Fruit fly (Drosophila melanogaster) whole organism, embryonic: ENCODE data around the gene CG12194.

Experiments used
- Atf-2 ChIP-seq: fragments of 200-800 bp; sonication (Bioruptor generic); optimal IDR thresholded peaks from 2 replicates; lab custom pipeline; 2016; ENCODE audit warnings: missing biosample characterization, missing genetic modification characterization
- BtbVII ChIP-seq: fragments of 200-800 bp; sonication (Bioruptor generic); optimal IDR thresholded peaks from 3 replicates; lab custom pipeline; 2017; ENCODE audit warnings: missing biosample characterization, mild to moderate bottlenecking, missing genetic modification characterization
- CG11695 ChIP-seq: fragments of 200-800 bp; sonication (Bioruptor generic); IDR thresholded peaks from 3 replicates; pipeline ENCODE4 v1.3.6; 2022; ENCODE audit warnings: missing biosample characterization, missing genetic modification characterization
- CG1603 ChIP-seq: fragments of 200-800 bp; sonication (Bioruptor generic); optimal IDR thresholded peaks from 2 replicates; lab custom pipeline; 2019; ENCODE audit warnings: missing biosample characterization, mild to moderate bottlenecking, missing genetic modification characterization, moderate library complexity
- CG16863 ChIP-seq: fragments of 200-800 bp; sonication (Bioruptor generic); optimal IDR thresholded peaks from 3 replicates; lab custom pipeline; 2016; ENCODE audit warnings: missing biosample characterization, missing genetic modification characterization
- CG2129 ChIP-seq: fragments of 200-800 bp; sonication (Bioruptor generic); IDR thresholded peaks from 2 replicates; pipeline ENCODE4 v1.3.6; 2022; ENCODE audit warnings: missing biosample characterization, missing genetic modification characterization; ENCODE audit not compliant: partially characterized antibody
- CG2199 ChIP-seq: fragments of 200-800 bp; sonication (Bioruptor generic); IDR thresholded peaks from 3 replicates; pipeline ENCODE4 v1.3.6; 2022; ENCODE audit warnings: missing biosample characterization, missing genetic modification characterization
- CG31365 ChIP-seq: fragments of 200-800 bp; sonication (Bioruptor generic); optimal IDR thresholded peaks from 2 replicates; lab custom pipeline; 2018; ENCODE audit warnings: missing biosample characterization, mild to moderate bottlenecking, missing genetic modification characterization
- CG32772 ChIP-seq: fragments of 200-800 bp; sonication (Bioruptor generic); IDR thresholded peaks from 2 replicates; pipeline ENCODE4 v1.3.6; 2022; ENCODE audit warnings: missing biosample characterization, missing genetic modification characterization
- CG33557 ChIP-seq: fragments of 200-800 bp; sonication (Bioruptor generic); optimal IDR thresholded peaks from 2 replicates; lab custom pipeline; 2019; ENCODE audit warnings: missing biosample characterization, mild to moderate bottlenecking, missing genetic modification characterization, moderate library complexity
- CG34224 ChIP-seq: fragments of 200-800 bp; sonication (Bioruptor generic); IDR thresholded peaks from 3 replicates; pipeline ENCODE4 v1.3.6; 2022; ENCODE audit warnings: missing biosample characterization, missing genetic modification characterization; ENCODE audit not compliant: partially characterized antibody
- CG43689 ChIP-seq: fragments of 200-800 bp; sonication (Bioruptor generic); IDR thresholded peaks from 2 replicates; pipeline ENCODE4 v1.3.6; 2022; ENCODE audit warnings: missing biosample characterization, missing genetic modification characterization
- CG7271 ChIP-seq: fragments of 200-800 bp; sonication (Bioruptor generic); optimal IDR thresholded peaks from 2 replicates; lab custom pipeline; 2018; ENCODE audit warnings: missing biosample characterization, mild to moderate bottlenecking, missing genetic modification characterization, moderate library complexity
- CG7357 ChIP-seq: fragments of 200-800 bp; sonication (Bioruptor generic); IDR thresholded peaks from 3 replicates; pipeline ENCODE4 v1.3.6; 2022; ENCODE audit warnings: missing biosample characterization, missing genetic modification characterization
- CG8359 ChIP-seq: fragments of 200-800 bp; sonication (Bioruptor generic); optimal IDR thresholded peaks from 2 replicates; lab custom pipeline; 2017; ENCODE audit warnings: missing biosample characterization, mild to moderate bottlenecking, missing genetic modification characterization, borderline replicate concordance
- CG9609 ChIP-seq: fragments of 200-800 bp; sonication (Bioruptor generic); optimal IDR thresholded peaks from 3 replicates; lab custom pipeline; 2016; ENCODE audit warnings: missing biosample characterization, missing genetic modification characterization
- CG9932 ChIP-seq: fragments of 200-800 bp; sonication (Bioruptor generic); IDR thresholded peaks from 2 replicates; pipeline ENCODE4 v1.3.6; 2022; ENCODE audit warnings: missing biosample characterization, missing genetic modification characterization
- Dip3 ChIP-seq: fragments of 200-800 bp; sonication (Bioruptor generic); optimal IDR thresholded peaks from 3 replicates; lab custom pipeline; 2016; ENCODE audit warnings: missing biosample characterization, missing genetic modification characterization
- Dll ChIP-seq: fragments of 200-800 bp; sonication (Bioruptor generic); IDR thresholded peaks from 4 replicates; pipeline ENCODE4 v1.3.6; 2022; ENCODE audit warnings: missing biosample characterization, missing genetic modification characterization; ENCODE audit not compliant: partially characterized antibody
- E2f2 ChIP-seq: fragments of 200-800 bp; sonication (Bioruptor generic); IDR thresholded peaks from 2 replicates; pipeline ENCODE4 v1.3.6; 2022; ENCODE audit warnings: missing biosample characterization, missing genetic modification characterization
- Ets97D ChIP-seq: fragments of 200-800 bp; sonication (Bioruptor generic); optimal IDR thresholded peaks from 3 replicates; lab custom pipeline; 2016; ENCODE audit warnings: missing biosample characterization, missing genetic modification characterization
- Hmr ChIP-seq: fragments of 200-800 bp; sonication (Bioruptor generic); optimal IDR thresholded peaks from 3 replicates; lab custom pipeline; 2017; ENCODE audit warnings: mild to moderate bottlenecking, missing biosample characterization, missing genetic modification reagents, missing genetic modification characterization
- Hr78 ChIP-seq, 2 experiments: fragments of 200-800 bp in 1 of 2; fragments of >200 bp in 1 of 2; sonication (Bioruptor generic) in 1 of 2; optimal IDR thresholded peaks; 2 replicates each; lab custom pipeline; 2017 to 2019; ENCODE audit warnings: missing biosample characterization in 2 of 2, missing genetic modification characterization in 2 of 2, mild to moderate bottlenecking in 1 of 2, moderate library complexity in 1 of 2
- Lpt ChIP-seq: fragments of >200 bp; optimal IDR thresholded peaks from 2 replicates; lab custom pipeline; 2018; ENCODE audit warnings: missing biosample characterization, missing genetic modification characterization
- Mad ChIP-seq: fragments of 200-800 bp; sonication (Bioruptor generic); optimal IDR thresholded peaks from 2 replicates; lab custom pipeline; 2016; ENCODE audit warnings: missing biosample characterization, missing genetic modification characterization
- Mrtf ChIP-seq: fragments of 200-800 bp; sonication (Bioruptor generic); IDR thresholded peaks from 3 replicates; pipeline ENCODE4 v1.3.6; 2022; ENCODE audit warnings: missing biosample characterization, missing genetic modification characterization
- NC2α ChIP-seq: fragments of 200-800 bp; sonication (Bioruptor generic); optimal IDR thresholded peaks from 2 replicates; lab custom pipeline; 2016; ENCODE audit warnings: missing biosample characterization, missing genetic modification characterization
- Ptx1 ChIP-seq: fragments of 200-800 bp; sonication (Bioruptor generic); IDR thresholded peaks from 2 replicates; pipeline ENCODE4 v1.3.6; 2022; ENCODE audit warnings: missing biosample characterization, missing genetic modification characterization
- Sox100B ChIP-seq: fragments of 200-800 bp; sonication (Bioruptor generic); optimal IDR thresholded peaks from 3 replicates; lab custom pipeline; 2018; ENCODE audit warnings: missing biosample characterization, mild to moderate bottlenecking, missing genetic modification characterization
- Ssrp ChIP-seq: fragments of 200-800 bp; sonication (Bioruptor generic); optimal IDR thresholded peaks from 2 replicates; lab custom pipeline; 2018; ENCODE audit warnings: missing biosample characterization, mild to moderate bottlenecking, missing genetic modification characterization, moderate library complexity
- Stat92E ChIP-seq, 3 experiments: fragments of >200 bp in 2 of 3; fragments of 200-800 bp in 1 of 3; sonication (Bioruptor generic) in 1 of 3; optimal IDR thresholded peaks; 2 replicates each; lab custom pipeline; 2017 to 2019; ENCODE audit warnings: missing biosample characterization in 3 of 3, missing genetic modification characterization in 3 of 3, mild to moderate bottlenecking in 1 of 3, moderate library complexity in 1 of 3
- ab ChIP-seq: fragments of 200-800 bp; sonication (Bioruptor generic); optimal IDR thresholded peaks from 2 replicates; lab custom pipeline; 2016; ENCODE audit warnings: missing biosample characterization, missing genetic modification characterization
- cato ChIP-seq: fragments of 200-800 bp; sonication (Bioruptor generic); optimal IDR thresholded peaks from 2 replicates; lab custom pipeline; 2016; ENCODE audit warnings: missing biosample characterization, missing genetic modification characterization, borderline replicate concordance
- crp ChIP-seq, 2 experiments: fragments of 200-800 bp; sonication (Bioruptor generic); optimal IDR thresholded peaks; 2 replicates in 1 of 2; 3 replicates in 1 of 2; lab custom pipeline; 2017; ENCODE audit warnings: missing biosample characterization in 2 of 2, missing genetic modification characterization in 2 of 2, mild to moderate bottlenecking in 1 of 2, moderate library complexity in 1 of 2
- dm ChIP-seq: fragments of 200-800 bp; sonication (Bioruptor generic); optimal IDR thresholded peaks from 3 replicates; lab custom pipeline; 2016; ENCODE audit warnings: missing biosample characterization, missing genetic modification characterization
- esg ChIP-seq: fragments of 200-800 bp; sonication (Bioruptor generic); conservative IDR thresholded peaks from 2 replicates; pipeline ENCODE4 v1.3.6; 2022; ENCODE audit warnings: missing biosample characterization, missing genetic modification characterization
- gce ChIP-seq: fragments of 200-800 bp; sonication (Bioruptor generic); IDR thresholded peaks from 3 replicates; pipeline ENCODE4 v1.3.6; 2022; ENCODE audit warnings: missing biosample characterization, missing genetic modification characterization
- kah ChIP-seq: fragments of 200-800 bp; sonication (Bioruptor generic); optimal IDR thresholded peaks from 2 replicates; lab custom pipeline; 2018; ENCODE audit warnings: missing biosample characterization, mild to moderate bottlenecking, missing genetic modification characterization
- lbe ChIP-seq: fragments of 200-800 bp; sonication (Bioruptor generic); optimal IDR thresholded peaks from 2 replicates; lab custom pipeline; 2016; ENCODE audit warnings: missing biosample characterization, mild to moderate bottlenecking, missing genetic modification characterization
- maf-S ChIP-seq: fragments of 200-800 bp; sonication (Bioruptor generic); optimal IDR thresholded peaks from 2 replicates; lab custom pipeline; 2016; ENCODE audit warnings: missing biosample characterization, missing genetic modification characterization
- nerfin-1 ChIP-seq: fragments of 200-800 bp; sonication (Bioruptor generic); optimal IDR thresholded peaks from 3 replicates; lab custom pipeline; 2019; ENCODE audit warnings: missing biosample characterization, mild to moderate bottlenecking, missing genetic modification characterization, moderate library complexity
- nmo ChIP-seq: fragments of 200-800 bp; sonication (Bioruptor generic); optimal IDR thresholded peaks from 2 replicates; lab custom pipeline; 2018; ENCODE audit warnings: missing biosample characterization, mild to moderate bottlenecking, missing genetic modification characterization, moderate library complexity
- nom ChIP-seq: fragments of 200-800 bp; sonication (Bioruptor generic); optimal IDR thresholded peaks from 2 replicates; lab custom pipeline; 2017; ENCODE audit warnings: missing biosample characterization, missing genetic modification characterization, mild to moderate bottlenecking, moderate library complexity, missing genetic modification reagents
- onecut ChIP-seq: fragments of 200-800 bp; sonication (Bioruptor generic); IDR thresholded peaks from 2 replicates; pipeline ENCODE4 v1.3.6; 2022; ENCODE audit warnings: missing biosample characterization, missing genetic modification characterization
- pho ChIP-seq: fragments of 200-800 bp; sonication (Bioruptor generic); optimal IDR thresholded peaks from 2 replicates; lab custom pipeline; 2016; ENCODE audit warnings: missing biosample characterization, missing genetic modification characterization
- sc ChIP-seq, 3 experiments: fragments of >200 bp in 2 of 3; fragments of 200-800 bp in 1 of 3; sonication (Bioruptor generic) in 1 of 3; optimal IDR thresholded peaks; 2 replicates in 2 of 3; 3 replicates in 1 of 3; lab custom pipeline; 2017; ENCODE audit warnings: mild to moderate bottlenecking in 1 of 3, missing biosample characterization in 1 of 3, missing genetic modification characterization in 1 of 3, missing genetic modification reagents in 1 of 3
- sd ChIP-seq: fragments of 200-800 bp; sonication (Bioruptor generic); optimal IDR thresholded peaks from 3 replicates; lab custom pipeline; 2018; ENCODE audit warnings: missing biosample characterization, mild to moderate bottlenecking, missing genetic modification characterization, moderate library complexity
- ssp ChIP-seq: fragments of 200-800 bp; sonication (Bioruptor generic); IDR thresholded peaks from 2 replicates; pipeline ENCODE4 v1.3.6; 2022; ENCODE audit warnings: missing biosample characterization, missing genetic modification characterization
- stwl ChIP-seq: fragments of 200-800 bp; sonication (Bioruptor generic); optimal IDR thresholded peaks from 3 replicates; lab custom pipeline; 2018; ENCODE audit warnings: missing biosample characterization, mild to moderate bottlenecking, missing genetic modification characterization, moderate library complexity
- tgo ChIP-seq: fragments of 200-800 bp; sonication (Bioruptor generic); IDR thresholded peaks from 3 replicates; pipeline ENCODE4 v1.3.6; 2022; ENCODE audit warnings: missing biosample characterization, missing genetic modification characterization

CG12194 gene

dm6 chr2L:4856118-4856517 lies 18.0 kb downstream of the CG12194 start (continued):
- TF ChIP-seq E2f2 (GFP tag; lab: Robert Waterston, UW), result peak; percentile 38; the same call in 1 of the 2 replicates
- no peak for TF ChIP-seq maf-S (GFP tag; lab: Kevin White, UChicago)
- no peak for TF ChIP-seq dm (GFP tag; lab: Kevin White, UChicago)
- no peak for TF ChIP-seq Hr78 (GFP tag; optimal IDR thresholded peaks at IDR 0.05; lab: Kevin White, UChicago)
- TF ChIP-seq CG33557 (GFP tag; lab: Kevin White, UChicago), result no peak
- TF ChIP-seq stwl (tag; lab: Kevin White, UChicago), result no peak
- TF ChIP-seq CG32772 (GFP tag; lab: Robert Waterston, UW), result peak; percentile 64; the same call in 1 of the 2 replicates
- TF ChIP-seq nerfin-1 (tag; lab: Kevin White, UChicago), result peak; percentile 44
- TF ChIP-seq Ptx1 (GFP tag; lab: Robert Waterston, UW), result peak; percentile 53
- TF ChIP-seq CG2199 (GFP tag; lab: Robert Waterston, UW), result no peak
- TF ChIP-seq nom, result no peak
- peak; percentile 52; the same call in 1 of the 2 replicates for TF ChIP-seq CG43689 (GFP tag; lab: Robert Waterston, UW)
- TF ChIP-seq nmo (GFP tag; lab: Kevin White, UChicago), result peak; percentile 51
- TF ChIP-seq ssp (GFP tag; lab: Robert Waterston, UW), result no peak
- TF ChIP-seq ab (GFP tag; lab: Kevin White, UChicago), result no peak
- TF ChIP-seq Atf-2 (GFP tag; lab: Kevin White, UChicago), result no peak
- peak; percentile 85 for TF ChIP-seq CG1603 (tag; lab: Kevin White, UChicago)
- no peak for TF ChIP-seq Lpt (GFP tag; lab: Kevin White, UChicago)
- no peak for TF ChIP-seq Mrtf
- no peak for TF ChIP-seq Stat92E (GFP tag; optimal IDR thresholded peaks at IDR 0.05; lab: Kevin White, UChicago)
- no peak for TF ChIP-seq cato (GFP tag; lab: Kevin White, UChicago)
- TF ChIP-seq CG7357 (GFP tag; lab: Robert Waterston, UW), result peak; percentile 32; the same call in 1 of the 3 replicates
- no peak for TF ChIP-seq crp (GFP tag; optimal IDR thresholded peaks at IDR 0.05; lab: Kevin White, UChicago)
- TF ChIP-seq tgo (GFP tag; lab: Robert Waterston, UW), result peak; percentile 30; the same call in 1 of the 3 replicates
- peak; percentile 71 for TF ChIP-seq CG11695 (GFP tag; lab: Robert Waterston, UW)
- peak; percentile 64 for TF ChIP-seq Hmr (GFP tag; lab: Kevin White, UChicago)
- no peak for TF ChIP-seq CG16863
- no peak for TF ChIP-seq CG31365
- peak; percentile 59 for TF ChIP-seq Sox100B (GFP tag; lab: Kevin White, UChicago)
- TF ChIP-seq Ssrp, result peak; percentile 37
- TF ChIP-seq CG9609, result no peak
- no peak for TF ChIP-seq Dll
- TF ChIP-seq CG7271 (tag; lab: Kevin White, UChicago), result no peak
- TF ChIP-seq Mad, result no peak
- TF ChIP-seq CG8359 (GFP tag; lab: Kevin White, UChicago), result peak; percentile 33
- peak; percentile 48 for TF ChIP-seq sd (tag; lab: Kevin White, UChicago)
- no peak for TF ChIP-seq CG9932 (GFP tag; lab: Robert Waterston, UW)
- TF ChIP-seq sc (optimal IDR thresholded peaks at IDR 0.05; lab: Kevin White, UChicago), result no peak
- peak; percentile 45 for TF ChIP-seq sc (GFP tag; optimal IDR thresholded peaks at IDR 0.05; lab: Kevin White, UChicago)
- peak; percentile 20 for TF ChIP-seq kah (GFP tag; lab: Kevin White, UChicago)
- no peak for TF ChIP-seq pho (GFP tag; lab: Kevin White, UChicago)
- TF ChIP-seq Ets97D (GFP tag; lab: Kevin White, UChicago), result no peak
- TF ChIP-seq lbe (GFP tag; lab: Kevin White, UChicago), result no peak
- TF ChIP-seq NC2α (GFP tag; lab: Kevin White, UChicago), result no peak
- peak; percentile 71 for TF ChIP-seq esg (GFP tag; lab: Robert Waterston, UW)
- peak; percentile 56 for TF ChIP-seq onecut (GFP tag; lab: Robert Waterston, UW)
- TF ChIP-seq CG2129 (GFP tag; lab: Robert Waterston, UW), result no peak
- TF ChIP-seq gce, result 0 out of 3 replicates have a peak, but pooled peaks have one; percentile 14
- no peak for TF ChIP-seq CG34224 (GFP tag; lab: Robert Waterston, UW)
- TF ChIP-seq BtbVII (GFP tag; lab: Kevin White, UChicago), result peak; percentile 48
- TF ChIP-seq Dip3, result no peak
